Worm (Caenorhabditis elegans): ENCODE data around the gene srz-38.

Gene srz-38

DNA sequence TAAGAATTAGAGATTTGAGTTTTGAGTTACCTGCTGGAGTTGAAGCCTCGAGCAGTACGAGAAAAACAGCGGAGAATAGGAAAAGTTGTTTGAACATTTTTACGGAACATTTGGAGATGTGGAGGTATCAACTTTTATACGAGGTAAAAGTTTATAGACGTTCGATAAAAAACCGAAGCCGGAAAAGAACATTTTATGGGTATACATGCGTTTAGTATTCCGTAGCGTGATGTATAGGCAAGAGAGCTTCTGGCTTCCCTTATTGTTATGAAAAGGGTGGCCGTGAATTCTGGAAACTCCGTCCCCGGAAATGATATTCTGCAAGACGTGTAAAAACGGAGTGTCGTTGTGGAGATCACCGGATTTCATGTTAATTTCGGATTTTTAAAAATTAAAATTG, 14.7 kb upstream of the srz-38 start, which contains the start of gene K03D3.5:
K03D3.5 (minus strand) TSS at position 101 of the 400 bp plus-strand sequence.
- TF ChIP-seq sea-2 (GFP tag; optimal IDR thresholded peaks at IDR 0.05) (no peak), nhr-23 (tag; optimal IDR thresholded peaks at IDR 0.05) (no peak), ceh-16 (tag; optimal IDR thresholded peaks at IDR 0.05) (no peak), ztf-4 (tag; optimal IDR thresholded peaks at IDR 0.05) (no peak), nhr-43 (tag; optimal IDR thresholded peaks at IDR 0.05; ENCODE audit: poor library complexity, severe bottlenecking) (no peak), lsy-12 (tag; optimal IDR thresholded peaks at IDR 0.05) (no peak), ZK546.5 (tag; optimal IDR thresholded peaks at IDR 0.05) (no peak), aly-2 (tag; optimal IDR thresholded peaks at IDR 0.05) (no peak), mdl-1 (tag; optimal IDR thresholded peaks at IDR 0.05) (no peak), daf-12 (tag; optimal IDR thresholded peaks at IDR 0.05) (no peak), nhr-67 (tag; optimal IDR thresholded peaks at IDR 0.05) (no peak), eor-1 (tag; optimal IDR thresholded peaks at IDR 0.05) (no peak), elt-1 (tag; optimal IDR thresholded peaks at IDR 0.05) (no peak), nhr-77 (tag; optimal IDR thresholded peaks at IDR 0.05) (no peak), ama-1 (optimal IDR thresholded peaks at IDR 0.05) (no peak), egl-5 (tag; optimal IDR thresholded peaks at IDR 0.05) (no peak), fos-1 (tag; optimal IDR thresholded peaks at IDR 0.05) (no peak), nhr-237 (tag; optimal IDR thresholded peaks at IDR 0.05) (no peak), elt-3 (tag; optimal IDR thresholded peaks at IDR 0.05) (no peak), nhr-25 (tag; optimal IDR thresholded peaks at IDR 0.05) (no peak)

DNA sequence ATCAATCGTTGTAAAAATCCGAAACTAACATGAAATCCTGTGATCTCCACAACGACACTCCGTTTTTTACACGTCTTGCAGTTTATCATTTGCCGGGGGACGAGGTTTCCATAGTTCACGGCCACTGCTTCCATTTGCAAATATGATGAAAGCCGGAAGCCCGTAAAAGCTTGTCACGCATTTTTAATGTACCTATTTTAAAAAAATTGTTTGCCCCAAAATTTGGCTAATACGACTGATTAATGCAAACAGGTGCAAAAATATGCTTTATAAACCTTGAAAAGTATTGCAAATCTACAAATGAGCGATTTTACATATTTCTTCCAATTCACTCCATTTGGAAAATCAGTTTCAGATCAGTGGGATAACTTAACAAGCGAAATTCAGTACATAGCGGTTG, 14.3 kb upstream of the srz-38 start, which contains the start of gene srz-61:
srz-61 (plus strand) TSS at position 301 of the 400 bp plus-strand sequence.
- TF ChIP-seq unc-39 (tag; optimal IDR thresholded peaks at IDR 0.05) (no peak), mdl-1 (tag; optimal IDR thresholded peaks at IDR 0.05) (no peak), fos-1 (tag; optimal IDR thresholded peaks at IDR 0.05) (no peak), elt-3 (tag; optimal IDR thresholded peaks at IDR 0.05) (no peak), aly-2 (tag; optimal IDR thresholded peaks at IDR 0.05) (no peak), nfya-1 (tag; optimal IDR thresholded peaks at IDR 0.05; ENCODE audit: insufficient read depth) (no peak), R02D3.7 (tag; optimal IDR thresholded peaks at IDR 0.05) (no peak), fkh-2 (tag; optimal IDR thresholded peaks at IDR 0.05) (no peak), ceh-16 (tag; optimal IDR thresholded peaks at IDR 0.05) (no peak), pha-4 (tag; optimal IDR thresholded peaks at IDR 0.05) (no peak), ceh-9 (tag; optimal IDR thresholded peaks at IDR 0.05) (no peak), ZK546.5 (tag; optimal IDR thresholded peaks at IDR 0.05) (no peak), elt-1 (tag; optimal IDR thresholded peaks at IDR 0.05) (no peak), hmg-11 (tag; optimal IDR thresholded peaks at IDR 0.05) (no peak), nhr-67 (tag; optimal IDR thresholded peaks at IDR 0.05) (no peak), ztf-4 (tag; optimal IDR thresholded peaks at IDR 0.05) (no peak), lsy-12 (tag; optimal IDR thresholded peaks at IDR 0.05) (no peak), elt-2 (tag; optimal IDR thresholded peaks at IDR 0.05) (no peak)

DNA sequence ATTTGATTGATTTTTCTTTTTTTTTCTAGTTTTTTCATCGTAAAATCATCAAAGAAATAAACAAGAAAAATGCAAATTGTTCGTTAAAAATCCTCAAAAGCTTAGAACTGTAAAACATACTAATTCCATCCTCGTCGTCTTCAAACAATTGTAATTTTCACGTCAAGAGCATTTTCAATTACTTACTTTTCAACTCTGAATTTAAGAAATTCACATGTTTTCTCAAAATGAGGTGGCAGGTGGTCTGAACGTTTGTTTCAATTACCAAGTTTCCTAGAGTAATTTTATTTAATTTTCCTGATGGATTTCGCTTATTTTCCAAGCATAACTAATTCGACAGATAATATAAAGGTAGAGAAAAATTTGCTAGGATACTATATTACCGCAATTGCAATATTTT, 11.8 kb upstream of the srz-38 start, which contains the start of gene srz-104:
srz-104 (plus strand) TSS at position 301 of the 400 bp plus-strand sequence.
- TF ChIP-seq fkh-2 (tag; optimal IDR thresholded peaks at IDR 0.05) (no peak), snpc-4 (tag; optimal IDR thresholded peaks at IDR 0.05) (no peak), ceh-16 (tag; optimal IDR thresholded peaks at IDR 0.05) (no peak), sea-2 (GFP tag; optimal IDR thresholded peaks at IDR 0.05) (no peak), nhr-76 (tag; optimal IDR thresholded peaks at IDR 0.05) (no peak), ceh-28 (tag; optimal IDR thresholded peaks at IDR 0.05) (no peak), ztf-11 (tag; optimal IDR thresholded peaks at IDR 0.05) (no peak), nhr-237 (tag; optimal IDR thresholded peaks at IDR 0.05) (no peak), eor-1 (tag; optimal IDR thresholded peaks at IDR 0.05) (no peak), egl-5 (tag; optimal IDR thresholded peaks at IDR 0.05) (no peak)

DNA sequence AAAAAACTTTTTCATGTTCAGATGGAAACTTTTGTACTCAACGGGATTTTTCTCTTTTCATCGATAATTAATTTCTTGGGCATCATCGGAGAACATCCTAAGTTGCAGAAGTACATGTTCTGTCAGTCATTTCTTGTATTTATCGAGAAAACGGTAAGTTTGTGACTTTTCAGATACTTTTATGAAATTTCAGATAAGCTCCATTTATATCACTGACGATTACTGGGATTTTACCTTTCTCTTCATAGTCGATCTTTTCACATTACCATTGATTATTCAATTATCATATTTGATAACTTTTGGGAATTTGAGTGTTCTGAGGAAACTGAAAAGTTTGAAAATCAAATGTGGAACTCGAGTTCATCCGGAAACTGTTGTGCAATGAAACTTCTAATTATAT, 10.5 kb upstream of the srz-38 start, which contains the start of gene srz-105:
srz-105 (plus strand) TSS at position 301 of the 400 bp plus-strand sequence.
- TF ChIP-seq lin-39 (tag; optimal IDR thresholded peaks at IDR 0.05): no peak
- TF ChIP-seq lsy-12 (tag; optimal IDR thresholded peaks at IDR 0.05): no peak
- TF ChIP-seq pqm-1 (tag; optimal IDR thresholded peaks at IDR 0.05): no peak
- no peak for TF ChIP-seq zag-1 (tag; optimal IDR thresholded peaks at IDR 0.05)
- TF ChIP-seq jun-1 (tag; optimal IDR thresholded peaks at IDR 0.05): no peak
- TF ChIP-seq snpc-4 (tag; optimal IDR thresholded peaks at IDR 0.05): no peak
- TF ChIP-seq daf-12 (tag; optimal IDR thresholded peaks at IDR 0.05): no peak
- no peak for TF ChIP-seq nhr-237 (tag; optimal IDR thresholded peaks at IDR 0.05)
- no peak for TF ChIP-seq fkh-10 (GFP tag; optimal IDR thresholded peaks at IDR 0.05)
- TF ChIP-seq eor-1 (tag; optimal IDR thresholded peaks at IDR 0.05): no peak
- TF ChIP-seq ceh-28 (tag; optimal IDR thresholded peaks at IDR 0.05): no peak
- no peak for TF ChIP-seq nhr-11 (tag; optimal IDR thresholded peaks at IDR 0.05)
- no peak for TF ChIP-seq tbx-2 (tag; optimal IDR thresholded peaks at IDR 0.05)
- no peak for TF ChIP-seq egl-5 (tag; optimal IDR thresholded peaks at IDR 0.05)
